Worm (Caenorhabditis elegans) whole organism, young adult: ENCODE results near the gene clec-166.

Experiments
- B0261.1 ChIP-seq: sonication (generic microtip); optimal IDR thresholded peaks from 2 replicates; lab custom pipeline; 2016; ENCODE audit warnings: mild to moderate bottlenecking, missing genetic modification characterization, moderate library complexity, missing compliant biosample characterization
- C06A6.2 ChIP-seq: fragments of 200-800 bp; sonication (Bioruptor generic); conservative IDR thresholded peaks from 2 replicates; pipeline ENCODE4 v1.3.6; 2022; ENCODE audit warnings: missing genetic modification characterization, missing compliant biosample characterization
- F22D6.2 ChIP-seq: sonication (generic microtip); optimal IDR thresholded peaks from 2 replicates; lab custom pipeline; 2016; ENCODE audit warnings: mild to moderate bottlenecking, missing genetic modification characterization, missing compliant biosample characterization
- F33H1.4 ChIP-seq: fragments of 200-800 bp; sonication (Bioruptor generic); IDR thresholded peaks from 2 replicates; pipeline ENCODE4 v1.3.6; 2022; ENCODE audit warnings: missing genetic modification reagents, missing genetic modification characterization, missing compliant biosample characterization
- F39B2.1 ChIP-seq: fragments of 200-800 bp; sonication (Bioruptor generic); IDR thresholded peaks from 2 replicates; pipeline ENCODE4 v1.3.6; 2022; ENCODE audit warnings: missing genetic modification reagents, missing genetic modification characterization, missing compliant biosample characterization
- F52B5.7 ChIP-seq: sonication (generic microtip); optimal IDR thresholded peaks from 2 replicates; lab custom pipeline; 2016; ENCODE audit warnings: mild to moderate bottlenecking, missing genetic modification characterization, missing compliant biosample characterization
- F55B11.4 ChIP-seq: sonication (generic microtip); optimal IDR thresholded peaks from 2 replicates; lab custom pipeline; 2016; ENCODE audit warnings: missing compliant biosample characterization, missing genetic modification characterization, borderline replicate concordance; ENCODE audit not compliant: insufficient read depth
- K12H6.12 ChIP-seq: fragments of 200-800 bp; sonication (Bioruptor generic); optimal IDR thresholded peaks from 2 replicates; lab custom pipeline; 2018; ENCODE audit warnings: mild to moderate bottlenecking, missing genetic modification characterization, missing compliant biosample characterization
- Y53G8AR.9 ChIP-seq: fragments of 200-800 bp; sonication (Bioruptor generic); conservative IDR thresholded peaks from 2 replicates; pipeline ENCODE4 v1.3.6; 2022; ENCODE audit warnings: missing genetic modification reagents, missing genetic modification characterization, missing compliant biosample characterization
- Y56A3A.18 ChIP-seq: fragments of 200-800 bp; sonication (Bioruptor generic); IDR thresholded peaks from 2 replicates; pipeline ENCODE4 v1.3.6; 2022; ENCODE audit warnings: missing genetic modification reagents, missing genetic modification characterization, missing compliant biosample characterization
- Y67H2A.10 ChIP-seq: fragments of 200-800 bp; sonication (Bioruptor generic); conservative IDR thresholded peaks from 2 replicates; pipeline ENCODE4 v1.3.6; 2022; ENCODE audit warnings: missing genetic modification reagents, missing genetic modification characterization, missing compliant biosample characterization
- atf-7 ChIP-seq: sonication (generic microtip); optimal IDR thresholded peaks from 2 replicates; lab custom pipeline; 2017; ENCODE audit warnings: mild to moderate bottlenecking, missing genetic modification characterization, missing compliant biosample characterization
- attf-5 ChIP-seq: fragments of 200-800 bp; sonication (Bioruptor generic); optimal IDR thresholded peaks from 2 replicates; lab custom pipeline; 2018; ENCODE audit warnings: mild to moderate bottlenecking, missing genetic modification characterization, missing compliant biosample characterization
- attf-6 ChIP-seq: fragments of 200-800 bp; sonication (Bioruptor generic); IDR thresholded peaks from 2 replicates; pipeline ENCODE4 v1.3.6; 2022; ENCODE audit warnings: missing genetic modification reagents, missing genetic modification characterization, missing compliant biosample characterization
- cebp-1 ChIP-seq, 2 experiments: fragments of 200-800 bp in 1 of 2; sonication (Bioruptor generic) in 1 of 2; sonication (generic microtip) in 1 of 2; IDR thresholded peaks in 1 of 2; optimal IDR thresholded peaks in 1 of 2; 2 replicates each; pipeline versions ENCODE4 v1.3.6 to Lab custom; 2017 to 2022; ENCODE audit warnings: missing compliant biosample characterization in 2 of 2, missing genetic modification characterization in 2 of 2, mild to moderate bottlenecking in 1 of 2, missing genetic modification reagents in 1 of 2, moderate library complexity in 1 of 2
- cebp-2 ChIP-seq: fragments of 200-800 bp; sonication (Bioruptor generic); IDR thresholded peaks from 2 replicates; pipeline ENCODE4 v1.3.6; 2022; ENCODE audit warnings: missing genetic modification characterization, missing compliant biosample characterization
- ceh-100 ChIP-seq: fragments of 200-800 bp; sonication (Bioruptor generic); IDR thresholded peaks from 2 replicates; pipeline ENCODE4 v1.3.6; 2022; ENCODE audit warnings: missing genetic modification reagents, missing genetic modification characterization, missing compliant biosample characterization
- die-1 ChIP-seq: sonication (generic microtip); optimal IDR thresholded peaks from 2 replicates; lab custom pipeline; 2016; ENCODE audit warnings: missing genotype, mild to moderate bottlenecking, missing genetic modification characterization, missing compliant biosample characterization
- dox-1 ChIP-seq: fragments of 200-800 bp; sonication (Bioruptor generic); IDR thresholded peaks from 2 replicates; pipeline ENCODE4 v1.3.6; 2022; ENCODE audit warnings: missing genetic modification reagents, missing genetic modification characterization, missing compliant biosample characterization
- dpl-1 ChIP-seq: fragments of 150-350 bp; optimal IDR thresholded peaks from 2 replicates; lab custom pipeline; 2014; ENCODE audit warnings: missing biosample characterization, missing genetic modification reagents, missing genetic modification characterization
- efl-1 ChIP-seq: fragments of 150-350 bp; optimal IDR thresholded peaks from 2 replicates; lab custom pipeline; 2014; ENCODE audit warnings: missing biosample characterization, missing genetic modification reagents, missing genetic modification characterization
- egl-18 ChIP-seq: fragments of 200-800 bp; sonication (Bioruptor generic); IDR thresholded peaks from 2 replicates; pipeline ENCODE4 v1.3.6; 2022; ENCODE audit warnings: missing genetic modification reagents, missing genetic modification characterization, missing compliant biosample characterization
- egrh-3 ChIP-seq: fragments of 200-800 bp; sonication (Bioruptor generic); IDR thresholded peaks from 2 replicates; pipeline ENCODE4 v1.3.6; 2022; ENCODE audit warnings: missing genetic modification reagents, missing genetic modification characterization, missing compliant biosample characterization
- fkh-3 ChIP-seq: sonication (generic microtip); optimal IDR thresholded peaks from 2 replicates; lab custom pipeline; 2016; ENCODE audit warnings: mild to moderate bottlenecking, missing genetic modification characterization, missing compliant biosample characterization
- lin-35 ChIP-seq, 3 experiments: fragments of 150-350 bp in 2 of 3; sonication (generic microtip) in 1 of 3; optimal IDR thresholded peaks; 2 replicates each; lab custom pipeline; 2014 to 2018; ENCODE audit warnings: missing biosample characterization in 3 of 3, missing genetic modification characterization in 3 of 3, missing genetic modification reagents in 3 of 3
- lsl-1 ChIP-seq: fragments of 200-800 bp; sonication (Bioruptor generic); optimal IDR thresholded peaks from 2 replicates; lab custom pipeline; 2018; ENCODE audit warnings: mild to moderate bottlenecking, missing genetic modification characterization, moderate library complexity, missing compliant biosample characterization
- lsy-27 ChIP-seq: sonication (generic microtip); optimal IDR thresholded peaks from 2 replicates; lab custom pipeline; 2017; ENCODE audit warnings: missing genetic modification characterization, mild to moderate bottlenecking, missing compliant biosample characterization, antibody characterized with exemption, missing genotype, borderline replicate concordance; ENCODE audit not compliant: insufficient read depth
- madf-3 ChIP-seq: fragments of 200-800 bp; sonication (Bioruptor generic); IDR thresholded peaks from 2 replicates; pipeline ENCODE4 v1.3.6; 2022; ENCODE audit warnings: missing genetic modification reagents, missing genetic modification characterization, missing compliant biosample characterization
- mcd-1 ChIP-seq: fragments of 200-800 bp; sonication (Bioruptor generic); IDR thresholded peaks from 2 replicates; pipeline ENCODE4 v1.3.6; 2022; ENCODE audit warnings: missing genetic modification reagents, missing genetic modification characterization, missing compliant biosample characterization
- mel-28 ChIP-seq: sonication (generic microtip); optimal IDR thresholded peaks from 2 replicates; lab custom pipeline; 2016; ENCODE audit warnings: borderline replicate concordance, mild to moderate bottlenecking, missing genetic modification characterization, missing compliant biosample characterization
- mes-4 ChIP-seq: sonication (generic microtip); optimal IDR thresholded peaks from 2 replicates; lab custom pipeline; 2016; ENCODE audit warnings: missing genotype, missing genetic modification characterization, missing compliant biosample characterization
- mxl-1 ChIP-seq: sonication (generic microtip); optimal IDR thresholded peaks from 2 replicates; lab custom pipeline; 2016; ENCODE audit warnings: missing genetic modification characterization, missing compliant biosample characterization
- nfya-1 ChIP-seq: sonication (generic microtip); optimal IDR thresholded peaks from 2 replicates; lab custom pipeline; 2017; ENCODE audit warnings: antibody characterized with exemption, missing compliant biosample characterization, missing genetic modification characterization, borderline replicate concordance; ENCODE audit not compliant: insufficient read depth
- nfya-2 ChIP-seq: fragments of 200-800 bp; sonication (Bioruptor generic); IDR thresholded peaks from 2 replicates; pipeline ENCODE4 v1.3.6; 2022; ENCODE audit warnings: missing genetic modification reagents, missing genetic modification characterization, missing compliant biosample characterization
- nhr-27 ChIP-seq: fragments of 200-800 bp; sonication (Bioruptor generic); optimal IDR thresholded peaks from 2 replicates; lab custom pipeline; 2018; ENCODE audit warnings: mild to moderate bottlenecking, missing genetic modification characterization, moderate library complexity, missing compliant biosample characterization
- nhr-80 ChIP-seq: sonication (generic microtip); optimal IDR thresholded peaks from 2 replicates; lab custom pipeline; 2016; ENCODE audit warnings: missing genetic modification characterization, missing compliant biosample characterization
- rcor-1 ChIP-seq: fragments of 200-800 bp; sonication (Bioruptor generic); IDR thresholded peaks from 2 replicates; pipeline ENCODE4 v1.3.6; 2022; ENCODE audit warnings: missing genetic modification reagents, missing genetic modification characterization, missing compliant biosample characterization
- sdz-38 ChIP-seq: sonication (generic microtip); optimal IDR thresholded peaks from 2 replicates; lab custom pipeline; 2016; ENCODE audit warnings: missing genotype, missing genetic modification characterization, missing compliant biosample characterization
- snpc-1.1 ChIP-seq: sonication (generic microtip); optimal IDR thresholded peaks from 2 replicates; lab custom pipeline; 2017; ENCODE audit warnings: missing genetic modification characterization, mild to moderate bottlenecking, missing compliant biosample characterization, antibody characterized with exemption, moderate library complexity, missing genotype, missing genetic modification reagents; ENCODE audit not compliant: insufficient read depth
- snpc-1.3 ChIP-seq: sonication (generic microtip); optimal IDR thresholded peaks from 2 replicates; lab custom pipeline; 2017; ENCODE audit warnings: missing genetic modification characterization, mild to moderate bottlenecking, missing compliant biosample characterization, antibody characterized with exemption, moderate library complexity, missing genotype, missing genetic modification reagents; ENCODE audit not compliant: insufficient read depth
- snpc-4 ChIP-seq, 5 experiments: fragments of 150-350 bp in 1 of 5; sonication (generic microtip) in 4 of 5; optimal IDR thresholded peaks; 2 replicates each; lab custom pipeline; 2014 to 2018; ENCODE audit warnings: missing genetic modification characterization in 5 of 5, missing biosample characterization in 3 of 5, antibody characterized with exemption in 2 of 5, mild to moderate bottlenecking in 2 of 5, missing compliant biosample characterization in 2 of 5, missing genotype in 2 of 5, moderate library complexity in 2 of 5, missing genetic modification reagents in 1 of 5
- somi-1 ChIP-seq: fragments of 200-800 bp; sonication (Bioruptor generic); optimal IDR thresholded peaks from 2 replicates; lab custom pipeline; 2018; ENCODE audit warnings: mild to moderate bottlenecking, missing genetic modification characterization, missing compliant biosample characterization
- tlf-1 ChIP-seq: fragments of 200-800 bp; sonication (Bioruptor generic); optimal IDR thresholded peaks from 2 replicates; lab custom pipeline; 2018; ENCODE audit warnings: mild to moderate bottlenecking, missing genetic modification characterization, missing compliant biosample characterization
- zfh-2 ChIP-seq: fragments of 200-800 bp; sonication (Bioruptor generic); conservative IDR thresholded peaks from 2 replicates; pipeline ENCODE4 v1.3.6; 2022; ENCODE audit warnings: missing genetic modification reagents, missing genetic modification characterization, missing compliant biosample characterization
- ztf-18 ChIP-seq: sonication (generic microtip); optimal IDR thresholded peaks from 2 replicates; lab custom pipeline; 2016; ENCODE audit warnings: missing genotype, mild to moderate bottlenecking, missing genetic modification characterization, missing compliant biosample characterization
- ztf-3 ChIP-seq: fragments of 200-800 bp; sonication (Bioruptor generic); optimal IDR thresholded peaks from 2 replicates; lab custom pipeline; 2018; ENCODE audit warnings: mild to moderate bottlenecking, missing genetic modification characterization, missing compliant biosample characterization
- ztf-6 ChIP-seq: fragments of 200-800 bp; sonication (Bioruptor generic); IDR thresholded peaks from 2 replicates; pipeline ENCODE4 v1.3.6; 2022; ENCODE audit warnings: missing genetic modification reagents, missing genetic modification characterization, missing compliant biosample characterization

The clec-166 gene

ce11 chrIV:1274583-1274982, 23.4 kb upstream of the clec-166 start, which contains the start of gene C09E9.1 (continued):
- TF ChIP-seq snpc-1.3 (tag; lab: Kevin White, UChicago) (no peak), cebp-1 (GFP tag; IDR thresholded peaks at IDR 0.05; lab: Robert Waterston, UW) (peak; percentile 63; the same call in 1 of the 2 replicates), cebp-1 (tag; optimal IDR thresholded peaks at IDR 0.05; lab: Kevin White, UChicago) (peak; percentile 92), F52B5.7 (tag; lab: Kevin White, UChicago) (no peak), Y53G8AR.9 (GFP tag; lab: Robert Waterston, UW) (0 out of 2 replicates have a peak, but pooled peaks have one; percentile 25), snpc-4 (GFP tag; optimal IDR thresholded peaks at IDR 0.05; lab: Kevin White, UChicago) (no peak), snpc-4 (tag; optimal IDR thresholded peaks at IDR 0.05; lab: Kevin White, UChicago) (peak in 3 of 4 experiments; percentile 11 to 44 (median 38)), K12H6.12 (peak; percentile 4), somi-1 (GFP tag; lab: Kevin White, UChicago) (no peak), lsl-1 (GFP tag; lab: Kevin White, UChicago) (peak; percentile 74), attf-5 (GFP tag; lab: Kevin White, UChicago) (peak; percentile 87), mcd-1 (GFP tag; lab: Robert Waterston, UW) (peak; percentile 72), F33H1.4 (GFP tag; lab: Robert Waterston, UW) (peak; percentile 48), nfya-2 (GFP tag; lab: Robert Waterston, UW) (no peak), Y67H2A.10 (GFP tag; lab: Robert Waterston, UW) (no peak), lin-35 (GFP tag; optimal IDR thresholded peaks at IDR 0.05; lab: Kevin White, UChicago) (peak in 1 of 3 experiments; percentile 51), dpl-1 (GFP tag; lab: Kevin White, UChicago) (peak; percentile 60), efl-1 (GFP tag; lab: Kevin White, UChicago) (peak; percentile 52), Y56A3A.18 (GFP tag; lab: Robert Waterston, UW) (no peak), nfya-1 (tag; lab: Kevin White, UChicago) (no peak), rcor-1 (GFP tag; lab: Robert Waterston, UW) (no peak), cebp-2 (GFP tag; lab: Robert Waterston, UW) (no peak), mes-4 (tag; lab: Kevin White, UChicago) (no peak), mxl-1 (tag; lab: Kevin White, UChicago) (no peak), nhr-80 (tag; lab: Kevin White, UChicago) (peak; percentile 18), nhr-27 (tag; lab: Kevin White, UChicago) (no peak), mel-28 (tag; lab: Kevin White, UChicago) (no peak), sdz-38 (no peak), madf-3 (GFP tag; lab: Robert Waterston, UW) (no peak), zfh-2 (peak; percentile 88), C06A6.2 (GFP tag; lab: Robert Waterston, UW) (no peak; the same call in 1 of the 2 replicates), F55B11.4 (no peak), lsy-27 (tag; lab: Kevin White, UChicago) (no peak), fkh-3 (tag; lab: Kevin White, UChicago) (no peak), ztf-18 (tag; lab: Kevin White, UChicago) (no peak), egl-18 (no peak), snpc-1.1 (tag; lab: Kevin White, UChicago) (no peak), ztf-6 (no peak), ceh-100 (GFP tag; lab: Robert Waterston, UW) (0 out of 2 replicates have a peak, but pooled peaks have one; percentile 10), atf-7 (tag; lab: Kevin White, UChicago) (no peak), F22D6.2 (tag; lab: Kevin White, UChicago) (no peak), F39B2.1 (GFP tag; lab: Robert Waterston, UW) (no peak), attf-6 (GFP tag; lab: Robert Waterston, UW) (no peak), ztf-3 (no peak), die-1 (tag; lab: Kevin White, UChicago) (no peak), tlf-1 (GFP tag; lab: Kevin White, UChicago) (no peak), dox-1 (GFP tag; lab: Robert Waterston, UW) (peak; percentile 80), B0261.1 (tag; lab: Kevin White, UChicago) (no peak), egrh-3 (no peak; the same call in 1 of the 2 replicates)
